Fruit fly (Drosophila melanogaster) whole organism, embryonic: ENCODE measurements around the gene CG44005.

ENCODE experiments used
- Adf1 ChIP-seq: fragments of 200-800 bp; sonication (Bioruptor generic); IDR thresholded peaks from 2 replicates; pipeline ENCODE4 v1.3.6; 2022; ENCODE audit warnings: missing biosample characterization, missing genetic modification characterization
- Awh ChIP-seq: fragments of 200-800 bp; sonication (Bioruptor generic); IDR thresholded peaks from 2 replicates; pipeline ENCODE4, ENCODE4 v1.3.6; 2022; ENCODE audit warnings: missing biosample characterization, missing genetic modification characterization
- Bgb ChIP-seq: fragments of 200-800 bp; sonication (Bioruptor generic); IDR thresholded peaks from 2 replicates; pipeline ENCODE4 v1.3.6; 2022; ENCODE audit warnings: missing biosample characterization, missing genetic modification characterization; ENCODE audit not compliant: partially characterized antibody
- CG10274 ChIP-seq: fragments of 200-800 bp; sonication (Bioruptor generic); optimal IDR thresholded peaks from 3 replicates; lab custom pipeline; 2017; ENCODE audit warnings: missing biosample characterization, mild to moderate bottlenecking, missing genetic modification characterization
- CG11085 ChIP-seq: fragments of 200-800 bp; sonication (Bioruptor generic); IDR thresholded peaks from 2 replicates; pipeline ENCODE4 v1.3.6; 2022; ENCODE audit warnings: missing biosample characterization, missing genetic modification characterization
- CG11504 ChIP-seq: fragments of 200-800 bp; sonication (Bioruptor generic); optimal IDR thresholded peaks from 3 replicates; lab custom pipeline; 2019; ENCODE audit warnings: missing biosample characterization, mild to moderate bottlenecking, missing genetic modification characterization, moderate library complexity
- CG12769 ChIP-seq: fragments of 200-800 bp; sonication (Bioruptor generic); optimal IDR thresholded peaks from 2 replicates; lab custom pipeline; 2019; ENCODE audit warnings: missing biosample characterization, mild to moderate bottlenecking, missing genetic modification characterization, moderate library complexity
- CG13287 ChIP-seq: fragments of 200-800 bp; sonication (Bioruptor generic); IDR thresholded peaks from 2 replicates; pipeline ENCODE4 v1.3.6; 2022; ENCODE audit warnings: missing biosample characterization, missing genetic modification characterization; ENCODE audit not compliant: partially characterized antibody
- CG14860 ChIP-seq: fragments of 200-800 bp; sonication (Bioruptor generic); IDR thresholded peaks from 3 replicates; pipeline ENCODE4 v1.3.6; 2022; ENCODE audit warnings: missing biosample characterization, missing genetic modification characterization; ENCODE audit not compliant: partially characterized antibody
- CG1603 ChIP-seq: fragments of 200-800 bp; sonication (Bioruptor generic); optimal IDR thresholded peaks from 2 replicates; lab custom pipeline; 2019; ENCODE audit warnings: missing biosample characterization, mild to moderate bottlenecking, missing genetic modification characterization, moderate library complexity
- CG17359 ChIP-seq: fragments of 200-800 bp; sonication (Bioruptor generic); optimal IDR thresholded peaks from 3 replicates; lab custom pipeline; 2018; ENCODE audit warnings: missing biosample characterization, mild to moderate bottlenecking, missing genetic modification characterization, moderate library complexity
- CG17568 ChIP-seq: fragments of 200-800 bp; sonication (Bioruptor generic); optimal IDR thresholded peaks from 2 replicates; lab custom pipeline; 2018; ENCODE audit warnings: missing biosample characterization, mild to moderate bottlenecking, missing genetic modification characterization, moderate library complexity
- CG17612 ChIP-seq: fragments of 200-800 bp; sonication (Bioruptor generic); IDR thresholded peaks from 2 replicates; pipeline ENCODE4 v1.3.6; 2022; ENCODE audit warnings: missing biosample characterization, missing genetic modification characterization
- CG4404 ChIP-seq: fragments of 200-800 bp; sonication (Bioruptor generic); IDR thresholded peaks from 2 replicates; pipeline ENCODE4 v1.3.6; 2022; ENCODE audit warnings: missing biosample characterization, missing genetic modification characterization
- CG7271 ChIP-seq: fragments of 200-800 bp; sonication (Bioruptor generic); optimal IDR thresholded peaks from 2 replicates; lab custom pipeline; 2018; ENCODE audit warnings: missing biosample characterization, mild to moderate bottlenecking, missing genetic modification characterization, moderate library complexity
- E2f2 ChIP-seq: fragments of 200-800 bp; sonication (Bioruptor generic); IDR thresholded peaks from 2 replicates; pipeline ENCODE4 v1.3.6; 2022; ENCODE audit warnings: missing biosample characterization, missing genetic modification characterization
- Fer1 ChIP-seq: fragments of 200-800 bp; sonication (Bioruptor generic); optimal IDR thresholded peaks from 2 replicates; lab custom pipeline; 2017; ENCODE audit warnings: missing biosample characterization, mild to moderate bottlenecking, missing genetic modification characterization
- Hey ChIP-seq: fragments of 200-800 bp; sonication (Bioruptor generic); optimal IDR thresholded peaks from 3 replicates; lab custom pipeline; 2018; ENCODE audit warnings: missing biosample characterization, mild to moderate bottlenecking, missing genetic modification characterization
- HmgZ ChIP-seq: fragments of 200-800 bp; sonication (Bioruptor generic); optimal IDR thresholded peaks from 2 replicates; lab custom pipeline; 2018; ENCODE audit warnings: missing biosample characterization, mild to moderate bottlenecking, missing genetic modification characterization
- Jarid2 ChIP-seq: fragments of 200-800 bp; sonication (Bioruptor generic); optimal IDR thresholded peaks from 3 replicates; lab custom pipeline; 2017; ENCODE audit warnings: mild to moderate bottlenecking, missing biosample characterization, missing genetic modification reagents, missing genetic modification characterization
- MBD-R2 ChIP-seq: fragments of 200-800 bp; sonication (Bioruptor generic); IDR thresholded peaks from 2 replicates; pipeline ENCODE4 v1.3.6; 2022; ENCODE audit warnings: missing biosample characterization, missing genetic modification characterization
- MTF-1 ChIP-seq: fragments of 200-800 bp; sonication (Bioruptor generic); optimal IDR thresholded peaks from 2 replicates; lab custom pipeline; 2018; ENCODE audit warnings: missing biosample characterization, mild to moderate bottlenecking, missing genetic modification characterization, borderline replicate concordance
- Med ChIP-seq: fragments of 200-800 bp; sonication (Bioruptor generic); peaks from one replicate; lab custom pipeline; 2016; ENCODE audit warnings: missing biosample characterization, missing genetic modification characterization, mild to moderate bottlenecking, inconsistent platforms, moderate library complexity
- Meics ChIP-seq: fragments of 200-800 bp; sonication (Bioruptor generic); optimal IDR thresholded peaks from 2 replicates; lab custom pipeline; 2017; ENCODE audit warnings: missing biosample characterization, mild to moderate bottlenecking, missing genetic modification characterization
- Myb ChIP-seq: fragments of 200-800 bp; sonication (Bioruptor generic); optimal IDR thresholded peaks from 2 replicates; lab custom pipeline; 2016; ENCODE audit warnings: missing biosample characterization, missing genetic modification characterization
- Oaz ChIP-seq: fragments of 200-800 bp; sonication (Bioruptor generic); IDR thresholded peaks from 2 replicates; pipeline ENCODE4 v1.3.6; 2022; ENCODE audit warnings: missing biosample characterization, missing genetic modification characterization
- Rfx ChIP-seq: fragments of 200-800 bp; sonication (Bioruptor generic); IDR thresholded peaks from 2 replicates; pipeline ENCODE4 v1.3.6; 2022; ENCODE audit warnings: missing biosample characterization, missing genetic modification characterization
- Sry-δ ChIP-seq: fragments of 200-800 bp; sonication (Bioruptor generic); optimal IDR thresholded peaks from 2 replicates; lab custom pipeline; 2016; ENCODE audit warnings: missing biosample characterization, missing genetic modification characterization
- Vsx1 ChIP-seq: fragments of 200-800 bp; sonication (Bioruptor generic); optimal IDR thresholded peaks from 2 replicates; lab custom pipeline; 2017; ENCODE audit warnings: missing biosample characterization, mild to moderate bottlenecking, missing genetic modification characterization, missing genetic modification reagents
- YL-1 ChIP-seq: fragments of 200-800 bp; sonication (Bioruptor generic); optimal IDR thresholded peaks from 3 replicates; lab custom pipeline; 2017; ENCODE audit warnings: missing biosample characterization, mild to moderate bottlenecking, missing genetic modification characterization
- abd-A ChIP-seq: fragments of 200-800 bp; sonication (Bioruptor generic); optimal IDR thresholded peaks from 3 replicates; lab custom pipeline; 2019; ENCODE audit warnings: missing biosample characterization, mild to moderate bottlenecking, missing genetic modification characterization, moderate library complexity
- bbx ChIP-seq: fragments of 200-800 bp; sonication (Bioruptor generic); IDR thresholded peaks from 2 replicates; pipeline ENCODE4 v1.3.6; 2022; ENCODE audit warnings: missing biosample characterization, missing genetic modification characterization; ENCODE audit not compliant: partially characterized antibody
- chinmo ChIP-seq: fragments of 200-800 bp; sonication (Bioruptor generic); IDR thresholded peaks from 4 replicates; pipeline ENCODE4 v1.3.6; 2022; ENCODE audit warnings: missing biosample characterization, missing genetic modification characterization; ENCODE audit not compliant: partially characterized antibody
- chm ChIP-seq: fragments of 200-800 bp; sonication (Bioruptor generic); IDR thresholded peaks from 2 replicates; pipeline ENCODE4 v1.3.6; 2022; ENCODE audit warnings: missing biosample characterization, missing genetic modification characterization
- crp ChIP-seq, 2 experiments: fragments of 200-800 bp; sonication (Bioruptor generic); optimal IDR thresholded peaks; 2 replicates in 1 of 2; 3 replicates in 1 of 2; lab custom pipeline; 2017; ENCODE audit warnings: missing biosample characterization in 2 of 2, missing genetic modification characterization in 2 of 2, mild to moderate bottlenecking in 1 of 2, moderate library complexity in 1 of 2
- disco-r ChIP-seq: fragments of 200-800 bp; sonication (Bioruptor generic); optimal IDR thresholded peaks from 2 replicates; lab custom pipeline; 2016; ENCODE audit warnings: missing biosample characterization, missing genetic modification characterization
- dm ChIP-seq: fragments of 200-800 bp; sonication (Bioruptor generic); optimal IDR thresholded peaks from 3 replicates; lab custom pipeline; 2016; ENCODE audit warnings: missing biosample characterization, missing genetic modification characterization
- gsb ChIP-seq: fragments of 200-800 bp; sonication (Bioruptor generic); IDR thresholded peaks from 2 replicates; pipeline ENCODE4 v1.3.6; 2022; ENCODE audit warnings: missing biosample characterization, missing genetic modification characterization
- hbn ChIP-seq: fragments of 200-800 bp; sonication (Bioruptor generic); IDR thresholded peaks from 2 replicates; pipeline ENCODE4 v1.3.6; 2022; ENCODE audit warnings: missing biosample characterization, missing genetic modification characterization; ENCODE audit not compliant: partially characterized antibody
- inv ChIP-seq: fragments of 200-800 bp; sonication (Bioruptor generic); IDR thresholded peaks from 2 replicates; pipeline ENCODE4 v1.3.6; 2022; ENCODE audit warnings: missing biosample characterization, missing genetic modification characterization; ENCODE audit not compliant: partially characterized antibody
- ken ChIP-seq: fragments of 200-800 bp; sonication (Bioruptor generic); IDR thresholded peaks from 3 replicates; pipeline ENCODE4 v1.3.6; 2022; ENCODE audit warnings: missing biosample characterization, missing genetic modification characterization
- pho ChIP-seq: fragments of 200-800 bp; sonication (Bioruptor generic); optimal IDR thresholded peaks from 2 replicates; lab custom pipeline; 2016; ENCODE audit warnings: missing biosample characterization, missing genetic modification characterization
- pzg ChIP-seq: fragments of 200-800 bp; sonication (Bioruptor generic); optimal IDR thresholded peaks from 3 replicates; lab custom pipeline; 2018; ENCODE audit warnings: missing biosample characterization, mild to moderate bottlenecking, missing genetic modification characterization, moderate library complexity
- sisA ChIP-seq: fragments of 200-800 bp; sonication (Bioruptor generic); IDR thresholded peaks from 2 replicates; pipeline ENCODE4 v1.3.6; 2022; ENCODE audit warnings: missing biosample characterization, missing genetic modification characterization
- sqz ChIP-seq: fragments of 200-800 bp; sonication (Bioruptor generic); optimal IDR thresholded peaks from 3 replicates; lab custom pipeline; 2018; ENCODE audit warnings: missing biosample characterization, mild to moderate bottlenecking, missing genetic modification characterization
- sug ChIP-seq: fragments of 200-800 bp; optimal IDR thresholded peaks from 2 replicates; lab custom pipeline; 2019; ENCODE audit warnings: missing biosample characterization, mild to moderate bottlenecking, missing genetic modification characterization, moderate library complexity

The CG44005 gene

DNA sequence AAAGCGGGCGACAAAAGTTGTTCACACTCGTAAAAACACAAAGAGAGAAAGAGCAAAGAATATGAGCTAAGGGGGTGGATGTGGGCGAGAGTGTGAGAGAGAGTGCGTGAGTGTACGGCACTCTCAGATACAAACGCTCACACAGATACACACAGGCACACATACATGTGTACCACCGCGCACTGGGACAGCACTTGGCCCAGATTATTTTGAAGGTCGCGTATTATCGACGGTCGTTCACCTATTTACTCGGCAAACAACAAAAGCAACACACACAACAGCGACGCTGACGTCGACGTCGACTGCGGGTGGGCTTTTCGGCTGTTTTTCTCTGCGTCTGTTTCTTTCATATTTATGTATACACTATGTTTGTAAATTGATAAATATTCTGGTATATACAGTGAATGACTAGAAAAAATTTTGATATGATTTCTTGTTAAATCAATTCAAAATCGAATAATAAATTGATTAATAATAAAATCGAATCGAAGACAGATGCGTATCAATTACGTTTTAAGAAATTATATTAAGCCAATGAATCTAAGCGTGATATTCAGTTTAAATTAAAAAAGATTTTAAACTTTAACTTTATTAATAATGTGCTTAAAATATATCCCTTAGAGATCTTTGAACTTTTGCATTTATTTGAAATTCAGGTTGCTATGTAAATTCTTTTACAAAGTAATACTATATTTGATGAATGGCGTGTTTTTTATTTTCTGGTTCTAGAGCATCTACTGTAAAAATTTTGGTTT, 42.2 kb downstream of the CG44005 start (continued):
- TF ChIP-seq Hey (tag; lab: Kevin White, UChicago) (peak; percentile 88), YL-1 (GFP tag; lab: Kevin White, UChicago) (peak; percentile 64), CG17612 (no peak), MTF-1 (peak; percentile 89), CG14860 (GFP tag; lab: Robert Waterston, UW) (no peak), Meics (GFP tag; lab: Kevin White, UChicago) (peak; percentile 67), CG11085 (GFP tag; lab: Robert Waterston, UW) (no peak), sisA (GFP tag; lab: Robert Waterston, UW) (no peak), CG10274 (GFP tag; lab: Kevin White, UChicago) (peak; percentile 16), ken (no peak; the same call in 2 of the 3 replicates), CG12769 (tag; lab: Kevin White, UChicago) (peak; percentile 92), disco-r (GFP tag; lab: Kevin White, UChicago) (peak; percentile 70), chm (GFP tag; lab: Robert Waterston, UW) (no peak), CG7271 (tag; lab: Kevin White, UChicago) (no peak), Vsx1 (GFP tag; lab: Kevin White, UChicago) (peak; percentile 87), CG17568 (GFP tag; lab: Kevin White, UChicago) (peak; percentile 83)

DNA sequence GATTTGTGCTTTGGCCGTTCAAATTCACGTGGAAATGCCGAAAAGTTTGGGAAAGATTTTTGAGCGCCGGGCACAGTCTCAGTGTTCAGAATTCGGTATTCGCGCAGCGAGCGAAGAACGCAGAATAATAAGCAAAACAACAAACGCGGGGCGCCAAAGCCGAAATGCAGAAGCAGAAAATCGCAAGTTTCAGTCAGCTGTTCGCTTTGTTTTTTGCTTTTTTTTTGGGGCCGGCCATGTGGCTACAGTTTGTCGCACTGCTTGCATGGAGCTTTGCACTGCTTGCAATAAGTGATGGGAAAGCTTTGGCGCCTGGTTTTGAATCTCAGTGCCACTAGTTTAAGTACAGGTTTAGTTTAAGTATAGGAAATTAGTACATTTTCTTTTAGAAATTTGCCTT, 46.0 kb downstream of the CG44005 start:
- 0 out of 2 replicates have a peak, but pooled peaks have one; percentile 25 for TF ChIP-seq bbx (GFP tag; lab: Robert Waterston, UW)
- peak; percentile 45; the same call in 1 of the 2 replicates for TF ChIP-seq Rfx
- peak; percentile 35 for TF ChIP-seq CG12769 (tag; lab: Kevin White, UChicago)
- TF ChIP-seq CG11504 (tag; lab: Kevin White, UChicago), result peak; percentile 5
- TF ChIP-seq pzg, result peak; percentile 43
- TF ChIP-seq pho, result no peak
- TF ChIP-seq Jarid2 (GFP tag; lab: Kevin White, UChicago), result peak; percentile 4
- TF ChIP-seq sqz (GFP tag; lab: Kevin White, UChicago), result peak; percentile 93
- peak; percentile 92 for TF ChIP-seq E2f2 (GFP tag; lab: Robert Waterston, UW)
- peak; percentile 30 for TF ChIP-seq Fer1 (GFP tag; lab: Kevin White, UChicago)
- TF ChIP-seq sug (tag; lab: Kevin White, UChicago), result peak; percentile 39
- TF ChIP-seq Adf1, result peak; percentile 43; the same call in 1 of the 2 replicates
- peak; percentile 4 for TF ChIP-seq Myb
- TF ChIP-seq CG17359 (tag; lab: Kevin White, UChicago), result no peak
- TF ChIP-seq Sry-δ (GFP tag; lab: Kevin White, UChicago), result peak; percentile 29
- TF ChIP-seq HmgZ (tag; lab: Kevin White, UChicago), result peak; percentile 68
- TF ChIP-seq MBD-R2 (GFP tag; lab: Robert Waterston, UW), result peak; percentile 39; the same call in 1 of the 2 replicates
- TF ChIP-seq Awh, result no peak
- peak; percentile 96 for TF ChIP-seq chinmo
- TF ChIP-seq CG13287, result peak; percentile 62; the same call in 1 of the 2 replicates
- no peak for TF ChIP-seq hbn (GFP tag; lab: Robert Waterston, UW)
- TF ChIP-seq Oaz (GFP tag; lab: Robert Waterston, UW), result no peak
- TF ChIP-seq crp (GFP tag; optimal IDR thresholded peaks at IDR 0.05; lab: Kevin White, UChicago), result peak; percentile 23 to 91
- TF ChIP-seq ken, result 0 out of 3 replicates have a peak, but pooled peaks have one; percentile 15
- peak; percentile 39; the same call in 1 of the 2 replicates for TF ChIP-seq Bgb
- TF ChIP-seq CG4404, result no peak
- peak; percentile 18; the same call in 1 of the 2 replicates for TF ChIP-seq gsb (GFP tag; lab: Robert Waterston, UW)
- TF ChIP-seq inv, result no peak
- peak; percentile 76 for TF ChIP-seq dm (GFP tag; lab: Kevin White, UChicago)
- TF ChIP-seq Med, result peak; percentile 31
- TF ChIP-seq abd-A (tag; lab: Kevin White, UChicago), result no peak
- peak; percentile 7 for TF ChIP-seq CG1603 (tag; lab: Kevin White, UChicago)
